Fruit fly (Drosophila melanogaster): ENCODE data around the gene Diap1.

Diap1 gene

DNA sequence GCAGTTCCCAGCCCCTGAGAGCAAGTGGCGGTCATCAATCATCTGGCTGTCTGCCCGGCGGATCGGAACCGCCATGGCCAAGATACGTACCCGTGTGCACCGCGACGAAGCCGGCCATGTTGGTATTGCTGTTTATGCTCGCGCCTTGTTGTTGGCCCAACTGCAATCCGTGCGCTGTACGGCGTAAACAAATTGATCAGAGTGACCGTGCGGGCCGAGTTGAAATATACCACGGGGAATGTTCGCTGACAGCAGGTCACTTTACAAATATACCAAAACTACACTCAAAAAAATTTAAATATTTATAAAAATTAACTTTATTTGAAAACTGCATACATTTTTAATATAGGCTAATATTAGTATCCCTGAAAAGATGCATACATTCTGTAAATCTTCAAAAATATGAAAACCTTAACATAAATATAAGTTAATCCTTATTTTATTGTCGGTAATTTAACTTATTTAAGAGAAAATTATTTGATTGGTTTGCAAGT, 36.5 kb upstream of the Diap1 start, which contains the start of gene Tasp1 (continued):
- TF ChIP-seq Hmx (GFP tag; optimal IDR thresholded peaks at IDR 0.05), result no peak
- TF ChIP-seq Pdp1 (GFP tag; optimal IDR thresholded peaks at IDR 0.05), result peak in 1 of 2 experiments; percentile 49
- no peak for TF ChIP-seq bigmax (GFP tag; optimal IDR thresholded peaks at IDR 0.05)
- no peak; the same call in 2 of the 3 replicates for TF ChIP-seq knrl (GFP tag; IDR thresholded peaks at IDR 0.05; ENCODE audit: partially characterized antibody)
- no peak for TF ChIP-seq otp (GFP tag; IDR thresholded peaks at IDR 0.05)
- no peak; the same call in 2 of the 3 replicates for TF ChIP-seq CG11560 (tag; IDR thresholded peaks at IDR 0.05)
- TF ChIP-seq lab (GFP tag; optimal IDR thresholded peaks at IDR 0.05), result peak; percentile 76
- TF ChIP-seq oc (tag; optimal IDR thresholded peaks at IDR 0.05), result no peak
- TF ChIP-seq Eip74EF (GFP tag; optimal IDR thresholded peaks at IDR 0.05), result no peak
- no peak for TF ChIP-seq CG4282 (GFP tag; optimal IDR thresholded peaks at IDR 0.05)
- peak; percentile 63; the same call in 1 of the 2 replicates for TF ChIP-seq CG14014 (GFP tag; IDR thresholded peaks at IDR 0.05)
- peak; percentile 7 for TF ChIP-seq CG17385 (GFP tag; optimal IDR thresholded peaks at IDR 0.05)
- no peak for TF ChIP-seq CG1603 (tag; optimal IDR thresholded peaks at IDR 0.05)
- TF ChIP-seq mld (GFP tag; IDR thresholded peaks at IDR 0.05; ENCODE audit: partially characterized antibody), result no peak
- peak; percentile 56 for TF ChIP-seq CG18619 (GFP tag; optimal IDR thresholded peaks at IDR 0.05)
- TF ChIP-seq Ets97D (GFP tag; optimal IDR thresholded peaks at IDR 0.05), result no peak
- TF ChIP-seq Stat92E (GFP tag; optimal IDR thresholded peaks at IDR 0.05), result peak in 1 of 3 experiments; percentile 33
- TF ChIP-seq HLHmδ (GFP tag; optimal IDR thresholded peaks at IDR 0.05), result peak; percentile 41
- TF ChIP-seq CG31441 (GFP tag; IDR thresholded peaks at IDR 0.05), result peak; percentile 79
- TF ChIP-seq cas (GFP tag; IDR thresholded peaks at IDR 0.05), result peak; percentile 71; the same call in 1 of the 2 replicates
- peak; percentile 19 for TF ChIP-seq CG10654 (GFP tag; optimal IDR thresholded peaks at IDR 0.05)
- no peak for TF ChIP-seq CG7987 (GFP tag; optimal IDR thresholded peaks at IDR 0.05)
- no peak for TF ChIP-seq eyg (GFP tag; optimal IDR thresholded peaks at IDR 0.05)
- TF ChIP-seq CG8924 (tag; optimal IDR thresholded peaks at IDR 0.05), result peak; percentile 78
- peak; percentile 54 for TF ChIP-seq bcd (GFP tag; optimal IDR thresholded peaks at IDR 0.05)
- no peak for TF ChIP-seq gcm (GFP tag; optimal IDR thresholded peaks at IDR 0.05)
- TF ChIP-seq abd-A (tag; optimal IDR thresholded peaks at IDR 0.05), result no peak
- TF ChIP-seq zfh2 (GFP tag; optimal IDR thresholded peaks at IDR 0.05), result no peak
- no peak for TF ChIP-seq HmgD (GFP tag; optimal IDR thresholded peaks at IDR 0.05)
- no peak for TF ChIP-seq pan (optimal IDR thresholded peaks at IDR 0.05)
- TF ChIP-seq pan (GFP tag; optimal IDR thresholded peaks at IDR 0.05 in 1 of 2, IDR thresholded peaks at IDR 0.05 in 1 of 2), result peak in 1 of 2 experiments; percentile 87
- TF ChIP-seq ham (GFP tag; IDR thresholded peaks at IDR 0.05), result no peak
- TF ChIP-seq ind (GFP tag; optimal IDR thresholded peaks at IDR 0.05), result peak; percentile 36
- TF ChIP-seq CG2889 (GFP tag; IDR thresholded peaks at IDR 0.05), result peak; percentile 62; the same call in 1 of the 3 replicates
- TF ChIP-seq trem (tag; optimal IDR thresholded peaks at IDR 0.05), result peak; percentile 63
- no peak for TF ChIP-seq ERR (GFP tag; optimal IDR thresholded peaks at IDR 0.05)
- no peak for TF ChIP-seq Dad (GFP tag; optimal IDR thresholded peaks at IDR 0.05)
- TF ChIP-seq E2f1 (GFP tag; IDR thresholded peaks at IDR 0.05), result peak; percentile 79
- TF ChIP-seq YL-1 (GFP tag; optimal IDR thresholded peaks at IDR 0.05), result peak; percentile 48
- no peak; the same call in 2 of the 3 replicates for TF ChIP-seq CG6791 (GFP tag; IDR thresholded peaks at IDR 0.05; ENCODE audit: partially characterized antibody)
- peak; percentile 28; the same call in 1 of the 2 replicates for TF ChIP-seq amos (GFP tag; IDR thresholded peaks at IDR 0.05; ENCODE audit: partially characterized antibody)
- no peak for TF ChIP-seq CG16863 (GFP tag; optimal IDR thresholded peaks at IDR 0.05)
- TF ChIP-seq Side (GFP tag; optimal IDR thresholded peaks at IDR 0.05), result peak; percentile 22
- TF ChIP-seq CG14965 (GFP tag; optimal IDR thresholded peaks at IDR 0.05; ENCODE audit: borderline replicate concordance), result no peak
- peak; percentile 42 for TF ChIP-seq CG12104 (GFP tag; optimal IDR thresholded peaks at IDR 0.05)
- TF ChIP-seq psq (GFP tag; optimal IDR thresholded peaks at IDR 0.05), result no peak
- peak; percentile 60 for TF ChIP-seq CG1024 (GFP tag; IDR thresholded peaks at IDR 0.05)
- TF ChIP-seq Nf-YA (GFP tag; IDR thresholded peaks at IDR 0.05), result peak; percentile 39; the same call in 1 of the 2 replicates
- TF ChIP-seq Hand (GFP tag; optimal IDR thresholded peaks at IDR 0.05), result no peak
- peak; percentile 61; the same call in 1 of the 3 replicates for TF ChIP-seq so (GFP tag; IDR thresholded peaks at IDR 0.05)
